Worm (Caenorhabditis elegans): ENCODE measurements around the gene F14D2.5.

The F14D2.5 gene

ce11 chrII:3375302-3375701, 35.0 kb downstream of the F14D2.5 start:
- TF ChIP-seq cog-1 (tag; optimal IDR thresholded peaks at IDR 0.05) (no peak), T22C8.4 (GFP tag; IDR thresholded peaks at IDR 0.05) (no peak), ztf-29 (GFP tag; IDR thresholded peaks at IDR 0.05) (no peak), klf-2 (GFP tag; conservative IDR thresholded peaks at IDR 0.05) (no peak), ztf-23 (GFP tag; IDR thresholded peaks at IDR 0.05) (no peak), flt-1 (GFP tag; IDR thresholded peaks at IDR 0.05) (no peak), ref-1 (GFP tag; conservative IDR thresholded peaks at IDR 0.05) (no peak), med-1 (GFP tag; optimal IDR thresholded peaks at IDR 0.05; ENCODE audit: insufficient read depth) (no peak), tab-1 (GFP tag; IDR thresholded peaks at IDR 0.05) (no peak)

- TF ChIP-seq cog-1 (tag; optimal IDR thresholded peaks at IDR 0.05) (no peak), flt-1 (GFP tag; IDR thresholded peaks at IDR 0.05) (no peak), med-1 (GFP tag; optimal IDR thresholded peaks at IDR 0.05; ENCODE audit: insufficient read depth) (no peak), T22C8.4 (GFP tag; IDR thresholded peaks at IDR 0.05) (no peak), ztf-29 (GFP tag; IDR thresholded peaks at IDR 0.05) (no peak), ztf-23 (GFP tag; IDR thresholded peaks at IDR 0.05) (no peak), tab-1 (GFP tag; IDR thresholded peaks at IDR 0.05) (no peak), klf-2 (GFP tag; conservative IDR thresholded peaks at IDR 0.05) (no peak), ref-1 (GFP tag; conservative IDR thresholded peaks at IDR 0.05) (no peak)
Observed at ce11 chrII:3376789-3377188, 36.4 kb downstream of the F14D2.5 start, which contains the start of gene bath-9. Gene bath-9, plus strand, starts transcription at chrII:3377089.

ce11 chrII:3378275-3378674, 37.9 kb downstream of the F14D2.5 start, which contains the start of gene Y49F6C.2:
Gene Y49F6C.2, plus strand, starts transcription at chrII:3378575.
- TF ChIP-seq T22C8.4 (GFP tag; IDR thresholded peaks at IDR 0.05) = no peak
- no peak for TF ChIP-seq med-1 (GFP tag; optimal IDR thresholded peaks at IDR 0.05; ENCODE audit: insufficient read depth)
- TF ChIP-seq tab-1 (GFP tag; IDR thresholded peaks at IDR 0.05) = no peak
- TF ChIP-seq klf-2 (GFP tag; conservative IDR thresholded peaks at IDR 0.05) = no peak
- TF ChIP-seq cog-1 (tag; optimal IDR thresholded peaks at IDR 0.05) = no peak
- TF ChIP-seq flt-1 (GFP tag; IDR thresholded peaks at IDR 0.05) = no peak
- TF ChIP-seq ref-1 (GFP tag; conservative IDR thresholded peaks at IDR 0.05) = no peak
- no peak for TF ChIP-seq ztf-29 (GFP tag; IDR thresholded peaks at IDR 0.05)
- no peak for TF ChIP-seq ztf-23 (GFP tag; IDR thresholded peaks at IDR 0.05)

- no peak for TF ChIP-seq med-1 (GFP tag; optimal IDR thresholded peaks at IDR 0.05; ENCODE audit: insufficient read depth)
- no peak for TF ChIP-seq T22C8.4 (GFP tag; IDR thresholded peaks at IDR 0.05)
- no peak for TF ChIP-seq ztf-23 (GFP tag; IDR thresholded peaks at IDR 0.05)
- TF ChIP-seq klf-2 (GFP tag; conservative IDR thresholded peaks at IDR 0.05) = no peak
- no peak for TF ChIP-seq cog-1 (tag; optimal IDR thresholded peaks at IDR 0.05)
- TF ChIP-seq flt-1 (GFP tag; IDR thresholded peaks at IDR 0.05) = no peak
- no peak for TF ChIP-seq tab-1 (GFP tag; IDR thresholded peaks at IDR 0.05)
- TF ChIP-seq ref-1 (GFP tag; conservative IDR thresholded peaks at IDR 0.05) = no peak
- no peak for TF ChIP-seq ztf-29 (GFP tag; IDR thresholded peaks at IDR 0.05)
Observed at ce11 chrII:3381510-3381909, 41.2 kb downstream of the F14D2.5 start, which contains the start of gene T06D4.1. Gene T06D4.1, plus strand, starts transcription at chrII:3381830.

- TF ChIP-seq ref-1 (GFP tag; conservative IDR thresholded peaks at IDR 0.05) (no peak), klf-2 (GFP tag; conservative IDR thresholded peaks at IDR 0.05) (no peak), cog-1 (tag; optimal IDR thresholded peaks at IDR 0.05) (no peak), T22C8.4 (GFP tag; IDR thresholded peaks at IDR 0.05) (no peak), ztf-23 (GFP tag; IDR thresholded peaks at IDR 0.05) (no peak), tab-1 (GFP tag; IDR thresholded peaks at IDR 0.05) (no peak)
Observed at ce11 chrII:3383116-3383515, 42.8 kb downstream of the F14D2.5 start.

ce11 chrII:3385736-3386135, 45.4 kb downstream of the F14D2.5 start, which contains the start of gene T06D4.2:
Gene T06D4.2, minus strand, starts transcription at chrII:3385905.
- no peak for TF ChIP-seq flt-1 (GFP tag; IDR thresholded peaks at IDR 0.05)
- TF ChIP-seq ztf-29 (GFP tag; IDR thresholded peaks at IDR 0.05) = no peak
- TF ChIP-seq ref-1 (GFP tag; conservative IDR thresholded peaks at IDR 0.05) = no peak
- TF ChIP-seq cog-1 (tag; optimal IDR thresholded peaks at IDR 0.05) = no peak

ce11 chrII:3387503-3387902, 47.2 kb downstream of the F14D2.5 start, which contains the start of gene T06D4.6:
Gene T06D4.6, minus strand, starts transcription at chrII:3387603.
- TF ChIP-seq med-1 (GFP tag; optimal IDR thresholded peaks at IDR 0.05; ENCODE audit: insufficient read depth) (no peak), T22C8.4 (GFP tag; IDR thresholded peaks at IDR 0.05) (no peak), flt-1 (GFP tag; IDR thresholded peaks at IDR 0.05) (no peak), tab-1 (GFP tag; IDR thresholded peaks at IDR 0.05) (no peak), ztf-29 (GFP tag; IDR thresholded peaks at IDR 0.05) (no peak), cog-1 (tag; optimal IDR thresholded peaks at IDR 0.05) (no peak), klf-2 (GFP tag; conservative IDR thresholded peaks at IDR 0.05) (no peak), ztf-23 (GFP tag; IDR thresholded peaks at IDR 0.05) (no peak), ref-1 (GFP tag; conservative IDR thresholded peaks at IDR 0.05) (no peak)
